In the genomic region with DNA sequence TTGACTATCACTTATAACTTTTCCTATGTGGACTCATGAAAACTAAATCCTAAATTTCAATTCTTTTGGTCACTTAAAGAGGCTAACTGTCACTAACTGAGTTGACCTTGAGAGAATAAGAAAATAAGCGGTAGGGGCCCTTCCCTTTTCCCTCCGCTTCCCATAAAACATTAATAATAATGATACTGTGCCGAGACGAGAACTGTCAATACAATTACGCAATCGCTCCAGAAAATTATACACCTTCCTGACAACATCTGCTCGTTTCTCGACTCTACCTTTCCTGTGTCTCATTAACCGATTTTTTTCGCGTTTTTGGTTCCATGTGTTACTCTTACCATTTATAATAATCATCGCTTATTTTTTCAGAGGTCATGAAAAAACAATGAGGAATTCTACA, we compare ENCODE assay signal across 2 worm cellular contexts.
TF ChIP-seq lines count a peak whose summit lies in the region.

No protein-coding gene starts in this region.

TF ChIP-seq in whole organism, L4 larva, 104 proteins besides CTCF, POLR2A, EP300 and RAD21:
- no peak for TF ChIP-seq ceh-28 (tag; optimal IDR thresholded peaks at IDR 0.05; lab: Kevin White, UChicago)
- TF ChIP-seq aha-1 (tag; lab: Kevin White, UChicago): peak; percentile 17

TF ChIP-seq in whole organism, mixed stage, embryonic, 35 proteins besides CTCF, POLR2A, EP300 and RAD21:
- TF ChIP-seq unc-39 (tag; optimal IDR thresholded peaks at IDR 0.05; lab: Kevin White, UChicago) (no peak), zip-8 (tag; optimal IDR thresholded peaks at IDR 0.05; lab: Kevin White, UChicago) (peak; percentile 62), elt-3 (tag; optimal IDR thresholded peaks at IDR 0.05; lab: Kevin White, UChicago) (no peak), nhr-28 (tag; optimal IDR thresholded peaks at IDR 0.05; lab: Kevin White, UChicago) (no peak), elt-1 (tag; optimal IDR thresholded peaks at IDR 0.05; lab: Kevin White, UChicago; ENCODE audit: borderline replicate concordance, insufficient read depth) (no peak), blmp-1 (tag; optimal IDR thresholded peaks at IDR 0.05; lab: Kevin White, UChicago) (no peak), lin-13 (tag; optimal IDR thresholded peaks at IDR 0.05; lab: Kevin White, UChicago) (no peak), snpc-4 (tag; optimal IDR thresholded peaks at IDR 0.05; lab: Kevin White, UChicago) (no peak), nhr-2 (tag; optimal IDR thresholded peaks at IDR 0.05; lab: Kevin White, UChicago) (peak; percentile 78)
